Fruit fly (Drosophila melanogaster) whole organism, wandering third instar larva: Measurements from ENCODE around the gene CG31997.

Experiments used
- CG9705 ChIP-seq: fragments of 200-800 bp; sonication (Bioruptor generic); optimal IDR thresholded peaks from 2 replicates; lab custom pipeline; 2018; ENCODE audit warnings: missing biosample characterization, mild to moderate bottlenecking, missing genetic modification characterization
- CrebA ChIP-seq: fragments of 200-800 bp; sonication (Bioruptor generic); optimal IDR thresholded peaks from 2 replicates; lab custom pipeline; 2016; ENCODE audit warnings: missing biosample characterization, mild to moderate bottlenecking, missing genetic modification characterization, borderline replicate concordance
- Dfd ChIP-seq: fragments of >200 bp; optimal IDR thresholded peaks from 2 replicates; lab custom pipeline; 2017; ENCODE audit warnings: missing biosample characterization, missing genetic modification characterization
- HLH106 ChIP-seq: fragments of 200-800 bp; optimal IDR thresholded peaks from 3 replicates; lab custom pipeline; 2019; ENCODE audit warnings: missing biosample characterization, mild to moderate bottlenecking, missing genetic modification characterization, moderate library complexity
- Hnf4 ChIP-seq: fragments of 200-800 bp; sonication (Bioruptor generic); optimal IDR thresholded peaks from 2 replicates; lab custom pipeline; 2016; ENCODE audit warnings: missing biosample characterization, mild to moderate bottlenecking, missing genetic modification characterization
- Hr78 ChIP-seq: fragments of >200 bp; optimal IDR thresholded peaks from 2 replicates; lab custom pipeline; 2017; ENCODE audit warnings: missing biosample characterization, missing genetic modification characterization
- Jra ChIP-seq: sonication (Bioruptor generic); optimal IDR thresholded peaks from 2 replicates; lab custom pipeline; 2016; ENCODE audit warnings: missing biosample characterization, missing genetic modification characterization
- Mio ChIP-seq: sonication (Bioruptor generic); optimal IDR thresholded peaks from 2 replicates; lab custom pipeline; 2016; ENCODE audit warnings: missing biosample characterization, missing genetic modification characterization
- Myc ChIP-seq: fragments of >200 bp; optimal IDR thresholded peaks from 2 replicates; lab custom pipeline; 2017
- N ChIP-seq: fragments of >200 bp; optimal IDR thresholded peaks from 2 replicates; lab custom pipeline; 2018; ENCODE audit warnings: missing biosample characterization, missing external identifiers, missing genetic modification characterization
- OdsH ChIP-seq: fragments of 200-800 bp; sonication (Bioruptor generic); optimal IDR thresholded peaks from 2 replicates; lab custom pipeline; 2016; ENCODE audit warnings: missing biosample characterization, mild to moderate bottlenecking, missing genetic modification characterization
- Rel ChIP-seq, 2 experiments: fragments of 200-800 bp; sonication (Bioruptor generic) in 1 of 2; optimal IDR thresholded peaks; 2 replicates in 1 of 2; 3 replicates in 1 of 2; lab custom pipeline; 2016 to 2019; ENCODE audit warnings: mild to moderate bottlenecking in 2 of 2, missing biosample characterization in 2 of 2, missing genetic modification characterization in 2 of 2, moderate library complexity in 1 of 2
- brk ChIP-seq: fragments of 200-800 bp; sonication (Bioruptor generic); optimal IDR thresholded peaks from 2 replicates; lab custom pipeline; 2016; ENCODE audit warnings: missing biosample characterization, mild to moderate bottlenecking, missing genetic modification characterization
- dsf ChIP-seq: sonication (Bioruptor generic); optimal IDR thresholded peaks from 2 replicates; lab custom pipeline; 2016; ENCODE audit warnings: missing biosample characterization, missing genetic modification characterization, borderline replicate concordance
- foxo ChIP-seq, 2 experiments: fragments of 200-800 bp; sonication (Bioruptor generic); optimal IDR thresholded peaks; 2 replicates in 1 of 2; 3 replicates in 1 of 2; lab custom pipeline; 2016 to 2017; ENCODE audit warnings: missing biosample characterization in 2 of 2, missing genetic modification characterization in 2 of 2
- fru ChIP-seq: fragments of 200-800 bp; sonication (Bioruptor generic); optimal IDR thresholded peaks from 3 replicates; lab custom pipeline; 2016; ENCODE audit warnings: missing biosample characterization, mild to moderate bottlenecking, missing genetic modification characterization
- pan ChIP-seq: fragments of >200 bp; optimal IDR thresholded peaks from 2 replicates; lab custom pipeline; 2017
- psq ChIP-seq: fragments of 200-800 bp; sonication (Bioruptor generic); optimal IDR thresholded peaks from 3 replicates; lab custom pipeline; 2017; ENCODE audit warnings: missing biosample characterization, mild to moderate bottlenecking, missing genetic modification characterization, moderate library complexity
- sage ChIP-seq: fragments of 200-800 bp; sonication (Bioruptor generic); optimal IDR thresholded peaks from 2 replicates; lab custom pipeline; 2016; ENCODE audit warnings: missing biosample characterization, mild to moderate bottlenecking, missing genetic modification characterization
- woc ChIP-seq: sonication (Bioruptor generic); optimal IDR thresholded peaks from 2 replicates; lab custom pipeline; 2016; ENCODE audit warnings: missing biosample characterization, mild to moderate bottlenecking, missing genetic modification characterization

The CG31997 gene

DNA sequence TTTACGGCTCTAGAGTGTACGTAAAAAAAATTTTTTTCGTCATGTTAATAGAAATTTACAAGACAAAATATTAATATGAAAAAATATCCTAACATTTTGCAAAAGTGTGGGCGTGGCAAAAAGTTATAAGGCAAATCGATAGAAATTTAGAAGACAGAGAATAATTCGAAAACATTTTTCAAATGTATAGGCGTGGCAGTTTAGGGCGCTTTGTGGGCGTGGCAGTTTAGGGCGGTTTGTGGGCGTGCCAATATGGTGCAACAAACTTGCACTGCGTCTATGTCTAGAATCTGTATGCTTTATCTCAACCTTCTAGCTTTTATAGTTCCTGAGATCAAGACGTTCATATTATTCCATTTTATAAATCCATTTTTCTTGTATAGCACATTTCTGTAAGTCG is 24.9 kb downstream of the CG31997 start:
- TF ChIP-seq Dfd (GFP tag; lab: Kevin White, UChicago) (peak; percentile 81), dsf (GFP tag; lab: Kevin White, UChicago) (no peak)
- TF ChIP-seq, all 38 proteins: peak for 1

DNA sequence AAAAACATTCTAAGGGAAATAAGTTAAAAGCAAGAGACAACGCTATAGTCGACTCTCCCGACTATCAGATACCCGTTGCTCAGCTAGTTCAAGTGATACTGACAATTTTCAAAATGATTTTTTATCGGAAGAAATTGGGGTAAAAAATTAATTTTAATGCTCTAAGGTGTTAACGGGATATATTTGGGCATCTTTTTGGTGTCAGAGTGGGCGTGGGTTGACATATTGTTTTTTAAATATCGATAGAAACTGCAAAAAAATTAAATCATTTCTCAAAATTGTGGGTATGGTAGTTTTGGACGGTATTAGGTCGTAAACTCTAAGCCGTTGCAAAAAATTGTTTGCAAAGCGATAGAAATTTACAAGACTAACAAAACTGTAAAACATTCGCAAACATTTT is 25.3 kb downstream of the CG31997 start:
- TF ChIP-seq OdsH (GFP tag; lab: Kevin White, UChicago) (no peak), Hr78 (GFP tag; lab: Kevin White, UChicago) (no peak), Hnf4 (GFP tag; lab: Kevin White, UChicago) (no peak), CG9705 (no peak), CrebA (GFP tag; lab: Kevin White, UChicago) (no peak), Rel (GFP tag; optimal IDR thresholded peaks at IDR 0.05; lab: Kevin White, UChicago) (no peak), Rel (tag; optimal IDR thresholded peaks at IDR 0.05; lab: Kevin White, UChicago) (no peak), psq (GFP tag; lab: Kevin White, UChicago) (no peak), Mio (no peak), Myc (lab: Kevin White, UChicago) (no peak), Jra (no peak), foxo (GFP tag; optimal IDR thresholded peaks at IDR 0.05; lab: Kevin White, UChicago) (no peak)
- TF ChIP-seq, all 38 proteins: peak for 0

DNA sequence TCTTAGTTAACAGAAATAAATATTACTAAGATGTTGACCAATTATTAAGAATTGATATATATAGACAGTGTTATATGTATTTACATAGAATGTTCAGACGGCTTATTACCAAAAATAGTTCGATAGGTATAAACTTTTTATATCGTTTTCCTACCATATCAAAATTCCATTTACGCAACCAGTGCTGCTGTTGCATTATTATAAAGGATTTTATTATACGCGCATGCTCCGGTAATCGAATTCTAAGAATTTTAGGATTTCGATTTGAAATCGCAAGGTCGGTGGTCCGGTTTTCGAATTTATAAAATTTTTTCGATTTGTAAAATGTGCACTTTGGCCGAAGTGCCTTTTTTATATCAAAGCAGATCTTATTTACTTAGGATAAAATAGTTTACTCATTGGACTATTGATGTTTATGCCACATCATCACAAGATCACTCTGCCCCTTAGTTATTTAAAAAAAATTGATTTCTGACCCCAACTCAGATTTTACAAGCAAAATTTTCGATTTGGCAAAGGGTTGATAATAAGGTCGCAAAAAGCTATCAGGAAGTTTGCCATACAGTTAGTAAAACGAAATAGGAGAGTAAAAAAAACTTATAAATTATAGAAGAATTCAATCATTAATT is 26.1 kb downstream of the CG31997 start, which contains the start of gene Ank:
Gene Ank, minus strand, starts transcription at position 206 of the 629 bp plus-strand sequence.
- TF ChIP-seq Hr78 (GFP tag; lab: Kevin White, UChicago), result peak; percentile 56
- no peak for TF ChIP-seq Dfd (GFP tag; lab: Kevin White, UChicago)
- peak; percentile 28 for TF ChIP-seq woc (GFP tag; lab: Kevin White, UChicago)
- peak; percentile 54 for TF ChIP-seq N (GFP tag; lab: Kevin White, UChicago)
- no peak for TF ChIP-seq CG9705
- TF ChIP-seq HLH106, result no peak
- no peak for TF ChIP-seq pan

DNA sequence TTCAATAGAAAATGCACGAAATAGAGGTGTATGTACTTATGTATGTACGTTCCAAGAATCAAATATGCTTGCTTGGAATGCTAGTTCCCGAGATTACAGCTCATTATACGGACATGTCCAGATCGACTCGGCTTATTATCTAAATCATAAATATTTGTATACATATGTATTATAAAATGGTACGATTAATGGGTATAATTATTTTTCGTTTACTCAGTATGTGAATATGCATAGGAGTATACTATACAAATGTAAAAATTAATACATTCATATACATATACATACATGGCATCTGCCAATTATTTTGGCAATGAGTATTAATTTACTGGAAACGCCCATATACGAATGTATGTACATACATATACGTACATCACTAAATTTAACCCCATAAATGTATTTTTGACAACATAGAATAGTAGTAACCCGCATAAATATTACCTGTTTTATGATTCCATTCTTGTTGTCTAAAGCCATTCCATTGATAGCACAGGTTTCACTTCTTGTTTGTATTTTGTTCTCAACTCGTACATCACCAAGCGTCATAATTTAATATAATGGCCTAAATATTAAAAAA is 26.9 kb downstream of the CG31997 start:
- peak; percentile 36 for TF ChIP-seq brk (GFP tag; lab: Kevin White, UChicago)
- no peak for TF ChIP-seq sage (GFP tag; lab: Kevin White, UChicago)
- TF ChIP-seq fru (GFP tag; lab: Kevin White, UChicago), result no peak
